Worm (Caenorhabditis elegans): Measurements from ENCODE around the gene C35B1.2.

DNA sequence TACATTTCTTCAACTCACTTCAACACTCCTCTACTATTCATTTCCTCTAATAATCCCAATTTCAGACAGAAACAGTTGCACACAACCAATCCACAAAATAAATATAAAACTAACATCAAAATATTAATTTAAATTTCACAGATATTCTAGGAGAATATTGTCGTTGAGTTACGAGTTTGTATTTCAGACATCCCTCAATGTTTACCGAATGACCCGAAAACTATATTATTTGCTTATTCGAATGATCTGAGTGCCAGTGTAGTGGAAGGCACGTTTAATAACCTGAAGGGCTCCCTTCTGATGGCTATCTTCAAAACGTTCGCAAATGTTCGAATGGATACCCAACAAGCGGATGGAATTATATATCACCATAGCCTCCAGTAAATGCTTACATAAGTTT, 58.8 kb downstream of the C35B1.2 start, which contains the start of gene R07C12.3:
- TF ChIP-seq ceh-19 (GFP tag; optimal IDR thresholded peaks at IDR 0.05) (no peak), ceh-9 (tag; optimal IDR thresholded peaks at IDR 0.05) (no peak), lin-11 (tag; optimal IDR thresholded peaks at IDR 0.05) (no peak), pha-4 (tag; optimal IDR thresholded peaks at IDR 0.05) (no peak), hlh-30 (tag; optimal IDR thresholded peaks at IDR 0.05; ENCODE audit: insufficient read depth) (no peak), rnt-1 (tag; optimal IDR thresholded peaks at IDR 0.05) (no peak), unc-86 (tag; optimal IDR thresholded peaks at IDR 0.05) (no peak)
